Fruit fly (Drosophila melanogaster): ENCODE data around the gene CG31087.

DNA sequence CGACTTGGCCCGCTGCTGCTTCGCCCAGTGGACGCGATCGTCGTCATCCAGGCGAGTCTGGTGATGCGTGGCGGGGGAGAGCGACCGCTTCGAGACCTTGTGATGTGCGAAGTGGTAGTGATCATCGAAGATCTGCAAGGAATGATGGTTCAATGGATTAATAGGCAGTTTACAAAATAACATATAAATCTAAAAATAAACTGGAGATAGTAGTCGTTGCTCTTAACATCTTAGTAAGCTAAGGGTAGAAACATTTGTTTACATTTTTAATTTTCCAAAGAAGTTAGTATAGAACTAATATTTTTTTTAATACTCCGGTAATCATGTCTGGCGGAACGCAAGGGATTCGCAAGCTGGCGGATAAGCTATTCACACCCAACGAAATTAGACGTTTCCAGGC lies 44.4 kb upstream of the CG31087 start, which contains the start of gene ND-49L:
- no peak for TF ChIP-seq Eip78C (GFP tag)
- TF ChIP-seq Eip93F (GFP tag; optimal IDR thresholded peaks at IDR 0.05) = no peak
- TF ChIP-seq CG10631 (GFP tag; optimal IDR thresholded peaks at IDR 0.05) = no peak
- no peak for TF ChIP-seq Hr39 (GFP tag; optimal IDR thresholded peaks at IDR 0.05)
- TF ChIP-seq CG3919 (GFP tag; optimal IDR thresholded peaks at IDR 0.05) = no peak

All from whole organism, prepupa.